Worm (Caenorhabditis elegans) whole organism, L3 larva: ENCODE results near the gene srh-304.
"Not testable (repeated sequence)": the region's sequence is repeated elsewhere in the genome, so short reads cannot be mapped to it uniquely, and the experiment has no call there.

Experiments used
- R02D3.7 ChIP-seq: fragments of 150-350 bp; optimal IDR thresholded peaks from 2 replicates; lab custom pipeline; 2014; ENCODE audit warnings: missing biosample characterization, missing genetic modification characterization
- aly-2 ChIP-seq: fragments of 150-350 bp; optimal IDR thresholded peaks from 2 replicates; lab custom pipeline; 2014; ENCODE audit warnings: missing biosample characterization, missing genetic modification characterization
- ceh-16 ChIP-seq: sonication (generic microtip); optimal IDR thresholded peaks from 2 replicates; lab custom pipeline; 2017; ENCODE audit warnings: missing biosample characterization, missing genetic modification characterization
- ceh-28 ChIP-seq: fragments of 150-350 bp; optimal IDR thresholded peaks from 2 replicates; lab custom pipeline; 2014; ENCODE audit warnings: missing biosample characterization, missing genetic modification reagents, missing genetic modification characterization
- ceh-82 ChIP-seq: fragments of 150-350 bp; optimal IDR thresholded peaks from 2 replicates; lab custom pipeline; 2014; ENCODE audit warnings: missing biosample characterization, missing genetic modification characterization
- ceh-9 ChIP-seq: sonication (generic microtip); optimal IDR thresholded peaks from 2 replicates; lab custom pipeline; 2018; ENCODE audit warnings: missing biosample characterization, missing genetic modification characterization
- elt-3 ChIP-seq, 3 experiments: fragments of 150-350 bp in 1 of 3; sonication (generic microtip) in 2 of 3; optimal IDR thresholded peaks; 2 replicates in 2 of 3; 4 replicates in 1 of 3; lab custom pipeline; 2014 to 2017; ENCODE audit warnings: missing biosample characterization in 3 of 3, missing genetic modification characterization in 3 of 3
- eor-1 ChIP-seq, 2 experiments: fragments of 150-350 bp; optimal IDR thresholded peaks; 2 replicates each; lab custom pipeline; 2014 to 2018; ENCODE audit warnings: missing biosample characterization in 2 of 2, missing genetic modification characterization in 2 of 2
- fkh-10 ChIP-seq: sonication (generic microtip); optimal IDR thresholded peaks from 2 replicates; lab custom pipeline; 2017; ENCODE audit warnings: missing biosample characterization, missing genetic modification reagents, missing genetic modification characterization
- fos-1 ChIP-seq: fragments of 150-350 bp; optimal IDR thresholded peaks from 2 replicates; lab custom pipeline; 2014; ENCODE audit warnings: missing biosample characterization, missing genetic modification characterization
- hmg-11 ChIP-seq: sonication (generic microtip); optimal IDR thresholded peaks from 2 replicates; lab custom pipeline; 2016; ENCODE audit warnings: missing genetic modification characterization, missing compliant biosample characterization
- jun-1 ChIP-seq: fragments of 150-350 bp; optimal IDR thresholded peaks from 2 replicates; lab custom pipeline; 2014; ENCODE audit warnings: missing biosample characterization, missing genetic modification reagents, missing genetic modification characterization
- lin-15B ChIP-seq: fragments of 150-350 bp; optimal IDR thresholded peaks from 2 replicates; lab custom pipeline; 2014; ENCODE audit warnings: missing biosample characterization, missing genetic modification characterization
- lin-39 ChIP-seq: fragments of 150-350 bp; optimal IDR thresholded peaks from 2 replicates; lab custom pipeline; 2018; ENCODE audit warnings: missing biosample characterization, missing genetic modification reagents, missing genetic modification characterization
- lsy-12 ChIP-seq: sonication (generic microtip); optimal IDR thresholded peaks from 2 replicates; lab custom pipeline; 2016; ENCODE audit warnings: mild to moderate bottlenecking, missing genetic modification characterization, missing compliant biosample characterization
- nfya-1 ChIP-seq: sonication (generic microtip); optimal IDR thresholded peaks from 2 replicates; lab custom pipeline; 2017; ENCODE audit warnings: missing genetic modification characterization, mild to moderate bottlenecking, missing compliant biosample characterization, antibody characterized with exemption, moderate library complexity; ENCODE audit not compliant: insufficient read depth
- nhr-12 ChIP-seq: fragments of 150-350 bp; optimal IDR thresholded peaks from 2 replicates; lab custom pipeline; 2014; ENCODE audit warnings: missing biosample characterization, missing genetic modification characterization
- nhr-237 ChIP-seq: fragments of 150-350 bp; optimal IDR thresholded peaks from 2 replicates; lab custom pipeline; 2014; ENCODE audit warnings: missing biosample characterization, missing genetic modification characterization
- nhr-25 ChIP-seq: sonication (generic microtip); optimal IDR thresholded peaks from 2 replicates; lab custom pipeline; 2017; ENCODE audit warnings: missing biosample characterization, missing genetic modification characterization
- nhr-28 ChIP-seq: fragments of 150-350 bp; optimal IDR thresholded peaks from 2 replicates; lab custom pipeline; 2014; ENCODE audit warnings: missing biosample characterization, missing genetic modification characterization
- nhr-43 ChIP-seq: sonication (generic microtip); optimal IDR thresholded peaks from 2 replicates; lab custom pipeline; 2016; ENCODE audit warnings: mild to moderate bottlenecking, missing genetic modification characterization, missing compliant biosample characterization; ENCODE audit not compliant: poor library complexity, severe bottlenecking
- nhr-76 ChIP-seq: fragments of 150-350 bp; sonication (generic microtip); optimal IDR thresholded peaks from 5 replicates; lab custom pipeline; 2014; ENCODE audit warnings: missing biosample characterization, missing genetic modification characterization
- nhr-77 ChIP-seq: fragments of 150-350 bp; optimal IDR thresholded peaks from 2 replicates; lab custom pipeline; 2014; ENCODE audit warnings: missing biosample characterization, missing genetic modification characterization
- pha-4 ChIP-seq: fragments of 150-350 bp; optimal IDR thresholded peaks from 2 replicates; lab custom pipeline; 2014; ENCODE audit warnings: missing biosample characterization, missing genetic modification reagents, missing genetic modification characterization
- pqm-1 ChIP-seq: fragments of 150-350 bp; optimal IDR thresholded peaks from 2 replicates; lab custom pipeline; 2017; ENCODE audit warnings: missing biosample characterization, missing genetic modification characterization, inconsistent platforms
- sea-2 ChIP-seq: fragments of 150-350 bp; sonication (generic microtip); optimal IDR thresholded peaks from 4 replicates; lab custom pipeline; 2014; ENCODE audit warnings: missing biosample characterization, missing genetic modification reagents, missing genetic modification characterization
- skn-1 ChIP-seq: fragments of 150-350 bp; optimal IDR thresholded peaks from 2 replicates; lab custom pipeline; 2014; ENCODE audit warnings: missing biosample characterization, missing genetic modification characterization
- snpc-4 ChIP-seq: fragments of 150-350 bp; optimal IDR thresholded peaks from 2 replicates; lab custom pipeline; 2014; ENCODE audit warnings: missing biosample characterization, missing genetic modification characterization
- tbx-2 ChIP-seq: sonication (generic microtip); optimal IDR thresholded peaks from 2 replicates; lab custom pipeline; 2016; ENCODE audit warnings: mild to moderate bottlenecking, missing genetic modification characterization, missing compliant biosample characterization
- unc-39 ChIP-seq: sonication (generic microtip); optimal IDR thresholded peaks from 4 replicates; lab custom pipeline; 2017; ENCODE audit warnings: missing biosample characterization, missing genetic modification characterization
- unc-62 ChIP-seq: fragments of 150-350 bp; sonication (generic microtip); optimal IDR thresholded peaks from 4 replicates; lab custom pipeline; 2014; ENCODE audit warnings: missing biosample characterization, missing genetic modification reagents, missing genetic modification characterization
- zag-1 ChIP-seq: fragments of 150-350 bp; optimal IDR thresholded peaks from 2 replicates; lab custom pipeline; 2014; ENCODE audit warnings: missing biosample characterization, missing genetic modification characterization
- ztf-4 ChIP-seq: fragments of 150-350 bp; optimal IDR thresholded peaks from 2 replicates; lab custom pipeline; 2014; ENCODE audit warnings: missing biosample characterization, missing genetic modification characterization

The srh-304 gene

ce11 chrV:17857901-17858300, 29.5 kb downstream of the srh-304 start (continued):
- TF ChIP-seq lin-39 (tag; lab: Kevin White, UChicago) (peak; percentile 90), nfya-1 (tag; lab: Kevin White, UChicago) (peak; percentile 99), nhr-76 (tag; lab: Kevin White, UChicago) (no peak), ceh-28 (tag; lab: Kevin White, UChicago) (peak; percentile 78), nhr-28 (tag; lab: Kevin White, UChicago) (no peak), nhr-237 (tag; lab: Kevin White, UChicago) (no peak), ceh-16 (tag; lab: Kevin White, UChicago) (no peak), sea-2 (no peak), nhr-43 (tag; lab: Kevin White, UChicago) (no peak), jun-1 (tag; lab: Kevin White, UChicago) (peak; percentile 73), R02D3.7 (tag; lab: Kevin White, UChicago) (peak; percentile 65), eor-1 (tag; optimal IDR thresholded peaks at IDR 0.05; lab: Kevin White, UChicago) (no peak), snpc-4 (peak; percentile 63), fos-1 (tag; lab: Kevin White, UChicago) (no peak), unc-62 (GFP tag; lab: Kevin White, UChicago) (peak; percentile 64), lin-15B (peak; percentile 79), ceh-82 (peak; percentile 49)

ce11 chrV:17859065-17859464, 30.7 kb downstream of the srh-304 start:
- TF ChIP-seq pqm-1 (tag; lab: Kevin White, UChicago), result no peak
- TF ChIP-seq nhr-25, result no peak
- TF ChIP-seq tbx-2 (tag; lab: Kevin White, UChicago), result no peak
- TF ChIP-seq eor-1 (tag; optimal IDR thresholded peaks at IDR 0.05; lab: Kevin White, UChicago), result no peak
- TF ChIP-seq aly-2 (tag; lab: Kevin White, UChicago), result no peak
- TF ChIP-seq lin-15B, result no peak
- TF ChIP-seq sea-2, result no peak
- no peak for TF ChIP-seq nhr-12 (tag; lab: Kevin White, UChicago)
- no peak for TF ChIP-seq ceh-82
- no peak for TF ChIP-seq elt-3 (tag; optimal IDR thresholded peaks at IDR 0.05; lab: Kevin White, UChicago)
- no peak for TF ChIP-seq nhr-43 (tag; lab: Kevin White, UChicago)
- TF ChIP-seq nhr-77, result no peak
- TF ChIP-seq ztf-4 (tag; lab: Kevin White, UChicago), result no peak
- no peak for TF ChIP-seq lsy-12 (tag; lab: Kevin White, UChicago)
- TF ChIP-seq unc-62 (GFP tag; lab: Kevin White, UChicago), result no peak
- no peak for TF ChIP-seq hmg-11
- TF ChIP-seq zag-1 (tag; lab: Kevin White, UChicago), result no peak
- no peak for TF ChIP-seq skn-1 (tag; lab: Kevin White, UChicago)
- TF ChIP-seq fkh-10 (GFP tag; lab: Kevin White, UChicago), result no peak

- TF ChIP-seq tbx-2 (tag; lab: Kevin White, UChicago), result no peak
- no peak for TF ChIP-seq lin-39 (tag; lab: Kevin White, UChicago)
- TF ChIP-seq nhr-12 (tag; lab: Kevin White, UChicago), result no peak
- TF ChIP-seq elt-3 (tag; optimal IDR thresholded peaks at IDR 0.05; lab: Kevin White, UChicago), result no peak
- TF ChIP-seq skn-1 (tag; lab: Kevin White, UChicago), result no peak
- TF ChIP-seq ceh-9, result no peak
- TF ChIP-seq, all 47 proteins: peak for 0
Measured at ce11 chrV:17859519-17859918, 31.1 kb downstream of the srh-304 start.

ce11 chrV:17865309-17865708, 36.9 kb downstream of the srh-304 start, which contains the start of gene Y59A8A.8:
Gene Y59A8A.8 (plus strand): TSS chrV:17865609.
- not testable (repeated sequence) for TF ChIP-seq nhr-76 (tag; lab: Kevin White, UChicago); eor-1 (tag; optimal IDR thresholded peaks at IDR 0.05; lab: Kevin White, UChicago); unc-39 (tag; lab: Kevin White, UChicago)

ce11 chrV:17870569-17870968, 42.2 kb downstream of the srh-304 start, which contains the start of gene csn-1:
Gene csn-1 (minus strand): TSS chrV:17870651.
- TF ChIP-seq nhr-12 (tag; lab: Kevin White, UChicago) (no peak), R02D3.7 (tag; lab: Kevin White, UChicago) (no peak), hmg-11 (peak; percentile 7), snpc-4 (peak; percentile 31), pha-4 (tag; lab: Kevin White, UChicago) (peak; percentile 45), elt-3 (tag; optimal IDR thresholded peaks at IDR 0.05; lab: Kevin White, UChicago) (no peak), lin-15B (peak; percentile 52)
